Fruit fly (Drosophila melanogaster) whole organism, adult: ENCODE measurements around the gene CG12236.

Experiments
- CG11617 ChIP-seq: fragments of 200-800 bp; sonication (Bioruptor generic); optimal IDR thresholded peaks from 2 replicates; lab custom pipeline; 2017; ENCODE audit warnings: mild to moderate bottlenecking, missing biosample characterization, missing genetic modification reagents, missing genetic modification characterization
- CG12768 ChIP-seq: fragments of 200-800 bp; sonication (Bioruptor generic); optimal IDR thresholded peaks from 2 replicates; lab custom pipeline; 2017; ENCODE audit warnings: missing biosample characterization, missing genetic modification characterization, mild to moderate bottlenecking, moderate library complexity, missing genetic modification reagents
- CG14711 ChIP-seq: fragments of 200-800 bp; sonication (Bioruptor generic); optimal IDR thresholded peaks from 2 replicates; lab custom pipeline; 2018; ENCODE audit warnings: missing biosample characterization, mild to moderate bottlenecking, missing genetic modification characterization, moderate library complexity
- CG1620 ChIP-seq: fragments of 200-800 bp; sonication (Bioruptor generic); optimal IDR thresholded peaks from 2 replicates; lab custom pipeline; 2016; ENCODE audit warnings: missing biosample characterization, missing genetic modification characterization
- CG33017 ChIP-seq: fragments of 200-800 bp; sonication (Bioruptor generic); optimal IDR thresholded peaks from 2 replicates; lab custom pipeline; 2018; ENCODE audit warnings: missing biosample characterization, mild to moderate bottlenecking, missing genetic modification characterization, moderate library complexity
- CG5204 ChIP-seq: fragments of 200-800 bp; sonication (Bioruptor generic); optimal IDR thresholded peaks from 2 replicates; lab custom pipeline; 2016; ENCODE audit warnings: missing biosample characterization, missing genetic modification characterization
- CG7045 ChIP-seq: fragments of 200-800 bp; sonication (Bioruptor generic); optimal IDR thresholded peaks from 2 replicates; lab custom pipeline; 2017; ENCODE audit warnings: missing biosample characterization, mild to moderate bottlenecking, missing genetic modification characterization
- CG7101 ChIP-seq: fragments of 200-800 bp; sonication (Bioruptor generic); optimal IDR thresholded peaks from 2 replicates; lab custom pipeline; 2018; ENCODE audit warnings: missing biosample characterization, mild to moderate bottlenecking, missing genetic modification characterization, moderate library complexity
- Clk ChIP-seq: fragments of 200-800 bp; sonication (Bioruptor generic); optimal IDR thresholded peaks from 2 replicates; lab custom pipeline; 2017; ENCODE audit warnings: missing biosample characterization, missing genetic modification characterization
- Crg-1 ChIP-seq: fragments of 200-800 bp; sonication (Bioruptor generic); optimal IDR thresholded peaks from 2 replicates; lab custom pipeline; 2016; ENCODE audit warnings: missing biosample characterization, missing genetic modification characterization
- Hr96 ChIP-seq: fragments of 200-800 bp; sonication (Bioruptor generic); optimal IDR thresholded peaks from 2 replicates; lab custom pipeline; 2016; ENCODE audit warnings: missing biosample characterization, missing genetic modification characterization
- Mnt ChIP-seq: fragments of 200-800 bp; sonication (Bioruptor generic); optimal IDR thresholded peaks from 2 replicates; lab custom pipeline; 2016; ENCODE audit warnings: missing biosample characterization, mild to moderate bottlenecking, missing genetic modification characterization
- bab1 ChIP-seq: fragments of 200-800 bp; sonication (Bioruptor generic); optimal IDR thresholded peaks from 3 replicates; lab custom pipeline; 2019; ENCODE audit warnings: missing biosample characterization, mild to moderate bottlenecking, missing genetic modification characterization, moderate library complexity
- cic ChIP-seq: fragments of 200-800 bp; sonication (Bioruptor generic); optimal IDR thresholded peaks from 2 replicates; lab custom pipeline; 2017; ENCODE audit warnings: missing biosample characterization, mild to moderate bottlenecking, missing genetic modification characterization, moderate library complexity
- cnc ChIP-seq, 2 experiments: fragments of >200 bp; optimal IDR thresholded peaks; 2 replicates each; lab custom pipeline; 2017
- kay ChIP-seq: fragments of 200-800 bp; sonication (Bioruptor generic); peaks from one replicate; lab custom pipeline; 2016; ENCODE audit warnings: missing biosample characterization, missing genetic modification characterization, borderline replicate concordance
- ovo ChIP-seq: fragments of 200-800 bp; sonication (Bioruptor generic); optimal IDR thresholded peaks from 2 replicates; lab custom pipeline; 2016; ENCODE audit warnings: missing biosample characterization, missing genetic modification characterization
- pad ChIP-seq: fragments of 200-800 bp; sonication (Bioruptor generic); optimal IDR thresholded peaks from 3 replicates; lab custom pipeline; 2017; ENCODE audit warnings: missing biosample characterization, missing genetic modification characterization, mild to moderate bottlenecking, moderate library complexity, missing genetic modification reagents
- tj ChIP-seq: fragments of 200-800 bp; sonication (Bioruptor generic); optimal IDR thresholded peaks from 3 replicates; lab custom pipeline; 2017; ENCODE audit warnings: missing biosample characterization, mild to moderate bottlenecking, missing genetic modification characterization, moderate library complexity
- toe ChIP-seq: fragments of 200-800 bp; sonication (Bioruptor generic); optimal IDR thresholded peaks from 2 replicates; lab custom pipeline; 2016; ENCODE audit warnings: missing biosample characterization, missing genetic modification characterization

CG12236 gene

DNA sequence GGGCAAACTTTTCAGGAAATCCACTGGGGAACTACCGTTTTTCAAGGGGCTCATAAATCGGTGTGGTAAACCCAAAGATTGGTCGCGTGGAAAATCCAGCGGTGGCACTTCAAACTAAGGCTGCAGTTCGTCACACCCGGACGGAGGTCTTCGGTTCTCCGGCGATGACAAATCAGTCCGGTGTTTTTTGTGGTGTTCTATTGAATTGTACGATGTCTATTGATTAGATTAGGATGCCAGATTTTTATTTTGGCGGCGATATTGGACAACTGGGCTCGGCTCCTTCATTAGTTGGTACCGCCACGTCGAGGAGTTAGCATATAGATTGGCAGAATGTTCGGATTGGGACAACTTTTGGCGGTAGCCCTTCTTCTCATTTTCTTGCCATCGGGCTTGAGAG, 44.3 kb downstream of the CG12236 start, which contains the start of gene CG6048:
Gene CG6048, plus strand, starts transcription at position 301 of the 400 bp plus-strand sequence.
- TF ChIP-seq CG12768 (GFP tag; lab: Kevin White, UChicago) (no peak), CG11617 (GFP tag; lab: Kevin White, UChicago) (no peak), ovo (no peak), Crg-1 (GFP tag; lab: Kevin White, UChicago) (no peak), tj (no peak), CG33017 (tag; lab: Kevin White, UChicago) (no peak), CG1620 (GFP tag; lab: Kevin White, UChicago) (no peak), toe (GFP tag; lab: Kevin White, UChicago) (no peak), Mnt (GFP tag; lab: Kevin White, UChicago) (no peak), pad (GFP tag; lab: Kevin White, UChicago) (no peak), Clk (no peak), CG7101 (tag; lab: Kevin White, UChicago) (no peak), CG14711 (tag; lab: Kevin White, UChicago) (no peak), bab1 (GFP tag; lab: Kevin White, UChicago) (no peak), CG7045 (GFP tag; lab: Kevin White, UChicago) (no peak), cic (GFP tag; lab: Kevin White, UChicago) (no peak), Hr96 (GFP tag; lab: Kevin White, UChicago) (no peak), CG5204 (GFP tag; lab: Kevin White, UChicago) (no peak)

DNA sequence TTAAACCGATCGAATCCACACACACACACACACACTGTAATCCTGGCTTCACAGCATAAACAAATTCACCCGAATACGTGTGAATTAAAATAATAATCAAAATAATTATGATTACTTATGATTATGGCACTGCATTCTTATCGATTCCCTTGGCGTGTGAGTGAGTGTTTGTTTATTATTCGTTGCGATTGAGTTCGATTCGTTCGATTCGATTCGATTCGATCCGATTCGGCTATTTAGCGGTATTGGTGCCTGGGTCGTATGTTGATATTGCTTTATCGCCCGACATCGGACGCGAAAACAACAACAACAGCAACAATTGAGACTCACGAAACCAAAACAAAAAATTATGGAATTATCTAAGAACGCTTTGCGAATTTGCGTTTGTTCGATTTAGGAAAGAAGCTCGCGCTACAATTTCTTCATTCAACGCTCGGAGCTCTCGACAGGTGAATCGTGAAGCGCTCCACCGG, 47.3 kb downstream of the CG12236 start, which contains the start of gene CG6067:
Gene CG6067, plus strand, starts transcription at position 423 of the 473 bp plus-strand sequence.
- TF ChIP-seq ovo (no peak), bab1 (GFP tag; lab: Kevin White, UChicago) (no peak), CG7101 (tag; lab: Kevin White, UChicago) (no peak), cnc (optimal IDR thresholded peaks at IDR 0.05; lab: Kevin White, UChicago) (no peak), Crg-1 (GFP tag; lab: Kevin White, UChicago) (no peak), Mnt (GFP tag; lab: Kevin White, UChicago) (no peak), kay (no peak), CG11617 (GFP tag; lab: Kevin White, UChicago) (no peak), CG12768 (GFP tag; lab: Kevin White, UChicago) (no peak), Hr96 (GFP tag; lab: Kevin White, UChicago) (no peak), toe (GFP tag; lab: Kevin White, UChicago) (no peak), CG5204 (GFP tag; lab: Kevin White, UChicago) (no peak), CG7045 (GFP tag; lab: Kevin White, UChicago) (no peak)

DNA sequence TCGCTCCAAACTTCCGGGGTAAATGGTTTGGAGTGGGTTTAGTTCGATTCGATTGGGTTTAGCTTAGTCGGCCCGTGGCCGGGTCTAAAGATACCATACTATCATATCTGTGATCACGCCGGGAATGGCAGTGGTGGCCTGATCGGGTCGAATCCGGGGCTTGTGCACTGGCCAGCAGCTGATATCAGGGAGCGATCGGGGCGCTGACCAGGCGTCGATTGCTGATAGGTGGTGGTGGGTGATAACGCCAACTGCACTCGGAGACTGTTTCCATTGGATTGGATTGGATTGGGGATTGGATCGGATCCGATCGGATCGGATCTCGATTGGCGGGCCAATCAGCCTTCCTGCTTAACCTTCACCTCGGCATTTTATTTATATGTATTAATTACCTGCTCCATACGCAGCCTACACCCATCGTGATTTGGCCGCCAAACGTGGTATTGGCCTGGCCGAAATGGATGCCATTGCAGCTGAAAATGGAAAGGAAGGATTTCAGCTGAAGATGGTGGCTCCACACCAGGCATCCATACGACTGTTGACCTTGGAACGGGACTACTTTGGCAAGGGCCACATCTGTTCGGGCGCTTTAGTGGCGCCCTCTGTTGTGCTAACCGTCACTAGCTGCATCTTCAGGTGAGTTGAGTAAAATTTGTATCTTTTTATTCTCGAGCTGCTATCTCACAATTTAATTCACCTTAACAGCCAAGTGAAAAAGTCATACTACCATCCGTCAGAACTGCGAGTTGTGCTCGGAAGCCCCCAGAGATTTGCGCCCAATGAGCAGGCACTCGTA, 48.9 kb downstream of the CG12236 start:
- TF ChIP-seq CG5204 (GFP tag; lab: Kevin White, UChicago) (no peak), CG11617 (GFP tag; lab: Kevin White, UChicago) (no peak), Hr96 (GFP tag; lab: Kevin White, UChicago) (peak; percentile 38), CG7101 (tag; lab: Kevin White, UChicago) (no peak), Mnt (GFP tag; lab: Kevin White, UChicago) (no peak), CG12768 (GFP tag; lab: Kevin White, UChicago) (peak; percentile 7)
